Fruit fly (Drosophila melanogaster): Measurements from ENCODE around the gene Klp98A.

Gene Klp98A

dm6 chr3R:27604636-27605443, 45.9 kb upstream of the Klp98A start (continued):
- TF ChIP-seq Nf-YC (tag; optimal IDR thresholded peaks at IDR 0.05) (no peak), stc (GFP tag; IDR thresholded peaks at IDR 0.05) (no peak), ase (GFP tag; IDR thresholded peaks at IDR 0.05) (no peak), pum (GFP tag; optimal IDR thresholded peaks at IDR 0.05) (no peak), esg (GFP tag; conservative IDR thresholded peaks at IDR 0.05) (no peak), CG9215 (GFP tag; IDR thresholded peaks at IDR 0.05) (no peak), hb (GFP tag; IDR thresholded peaks at IDR 0.05; ENCODE audit: partially characterized antibody) (no peak), CG14710 (tag; optimal IDR thresholded peaks at IDR 0.05) (peak; percentile 8), CG2129 (GFP tag; IDR thresholded peaks at IDR 0.05; ENCODE audit: partially characterized antibody) (no peak), Bdp1 (GFP tag; optimal IDR thresholded peaks at IDR 0.05) (no peak), CG6254 (GFP tag; optimal IDR thresholded peaks at IDR 0.05) (peak; percentile 38), maf-S (GFP tag; optimal IDR thresholded peaks at IDR 0.05) (no peak), CG3995 (GFP tag; optimal IDR thresholded peaks at IDR 0.05) (no peak), Ravus (GFP tag; IDR thresholded peaks at IDR 0.05) (no peak), CG8290 (GFP tag; optimal IDR thresholded peaks at IDR 0.05) (no peak), CG8290 (tag; optimal IDR thresholded peaks at IDR 0.05) (no peak), CG14014 (GFP tag; IDR thresholded peaks at IDR 0.05) (no peak), vvl (GFP tag; IDR thresholded peaks at IDR 0.05) (peak; percentile 50), lola (GFP tag; optimal IDR thresholded peaks at IDR 0.05) (peak in 1 of 3 experiments; percentile 21), CG7745 (tag; optimal IDR thresholded peaks at IDR 0.05) (no peak), twi (tag; optimal IDR thresholded peaks at IDR 0.05) (no peak), slp2 (GFP tag; optimal IDR thresholded peaks at IDR 0.05) (peak; percentile 5), CG18619 (GFP tag; optimal IDR thresholded peaks at IDR 0.05) (no peak), schlank (tag; optimal IDR thresholded peaks at IDR 0.05) (no peak), B-H1 (GFP tag; IDR thresholded peaks at IDR 0.05) (no peak), CG8281 (tag; optimal IDR thresholded peaks at IDR 0.05) (no peak), amos (GFP tag; IDR thresholded peaks at IDR 0.05; ENCODE audit: partially characterized antibody) (no peak), CG31441 (GFP tag; IDR thresholded peaks at IDR 0.05) (peak; percentile 69), CG9727 (GFP tag; optimal IDR thresholded peaks at IDR 0.05) (peak; percentile 48), CG12155 (GFP tag; optimal IDR thresholded peaks at IDR 0.05) (no peak), CG2889 (GFP tag; IDR thresholded peaks at IDR 0.05) (no peak), CG33557 (GFP tag; optimal IDR thresholded peaks at IDR 0.05) (no peak), HLH54F (GFP tag; optimal IDR thresholded peaks at IDR 0.05) (no peak), Doc3 (GFP tag; IDR thresholded peaks at IDR 0.05; ENCODE audit: partially characterized antibody) (no peak), Lim3 (GFP tag; IDR thresholded peaks at IDR 0.05) (no peak), eve (GFP tag; optimal IDR thresholded peaks at IDR 0.05) (no peak), Nf-YA (GFP tag; IDR thresholded peaks at IDR 0.05) (no peak), Vsx1 (GFP tag; optimal IDR thresholded peaks at IDR 0.05) (no peak), CG3065 (GFP tag; optimal IDR thresholded peaks at IDR 0.05) (no peak), Oli (tag; optimal IDR thresholded peaks at IDR 0.05) (peak; percentile 46), CG13775 (GFP tag; optimal IDR thresholded peaks at IDR 0.05) (no peak), TFAM (GFP tag; optimal IDR thresholded peaks at IDR 0.05) (no peak), CG13624 (GFP tag; optimal IDR thresholded peaks at IDR 0.05) (no peak), Sry-δ (GFP tag; optimal IDR thresholded peaks at IDR 0.05) (no peak), ro (GFP tag; IDR thresholded peaks at IDR 0.05) (no peak), CG7839 (tag; optimal IDR thresholded peaks at IDR 0.05) (peak; percentile 56), CG12219 (GFP tag; optimal IDR thresholded peaks at IDR 0.05) (no peak), tup (GFP tag; optimal IDR thresholded peaks at IDR 0.05) (no peak), dm (GFP tag; optimal IDR thresholded peaks at IDR 0.05) (no peak), ci (GFP tag; IDR thresholded peaks at IDR 0.05) (no peak)
